Worm (Caenorhabditis elegans) whole organism, L1 larva: Measurements from ENCODE around the gene ced-11.

Experiments
- C16A3.4 ChIP-seq: fragments of 150-350 bp; optimal IDR thresholded peaks from 2 replicates; lab custom pipeline; 2014; ENCODE audit warnings: missing biosample characterization, missing genetic modification characterization
- C34B4.2 ChIP-seq: sonication (generic microtip); optimal IDR thresholded peaks from 2 replicates; lab custom pipeline; 2017; ENCODE audit warnings: mild to moderate bottlenecking, missing genetic modification characterization, missing compliant biosample characterization
- F16B12.6 ChIP-seq: fragments of 150-350 bp; optimal IDR thresholded peaks from 2 replicates; lab custom pipeline; 2014; ENCODE audit warnings: missing biosample characterization, missing genetic modification characterization
- ceh-90 ChIP-seq: sonication (generic microtip); optimal IDR thresholded peaks from 2 replicates; lab custom pipeline; 2016; ENCODE audit warnings: missing genetic modification characterization, missing compliant biosample characterization
- ces-1 ChIP-seq: fragments of 150-350 bp; optimal IDR thresholded peaks from 2 replicates; lab custom pipeline; 2014; ENCODE audit warnings: missing biosample characterization, missing genetic modification reagents, missing genetic modification characterization
- dpl-1 ChIP-seq, 3 experiments: fragments of 150-350 bp in 2 of 3; sonication (generic microtip) in 1 of 3; optimal IDR thresholded peaks; 2 replicates each; lab custom pipeline; 2014 to 2017; ENCODE audit warnings: missing biosample characterization in 3 of 3, missing genetic modification characterization in 3 of 3, missing genetic modification reagents in 3 of 3
- dsc-1 ChIP-seq: sonication (generic microtip); optimal IDR thresholded peaks from 2 replicates; lab custom pipeline; 2016; ENCODE audit warnings: mild to moderate bottlenecking, missing genetic modification characterization, missing compliant biosample characterization
- efl-3 ChIP-seq: fragments of 200-800 bp; sonication (Bioruptor generic); optimal IDR thresholded peaks from 2 replicates; lab custom pipeline; 2018; ENCODE audit warnings: mild to moderate bottlenecking, missing genetic modification characterization, missing compliant biosample characterization
- elt-3 ChIP-seq, 6 experiments: fragments of 150-350 bp in 1 of 6; sonication (generic microtip); optimal IDR thresholded peaks; 2 replicates each; lab custom pipeline; 2017 to 2018; ENCODE audit warnings: missing biosample characterization in 6 of 6, missing genetic modification characterization in 6 of 6, inconsistent platforms in 1 of 6
- fkh-4 ChIP-seq: sonication (generic microtip); optimal IDR thresholded peaks from 2 replicates; lab custom pipeline; 2016; ENCODE audit warnings: missing compliant biosample characterization, missing genetic modification characterization, borderline replicate concordance
- fos-1 ChIP-seq: fragments of 150-350 bp; optimal IDR thresholded peaks from 2 replicates; lab custom pipeline; 2014; ENCODE audit warnings: missing biosample characterization, missing genetic modification characterization
- grh-1 ChIP-seq: fragments of 200-800 bp; sonication (Bioruptor generic); IDR thresholded peaks from 2 replicates; pipeline ENCODE4 v1.3.6; 2022; ENCODE audit warnings: missing genetic modification reagents, missing genetic modification characterization, missing compliant biosample characterization
- hpl-2 ChIP-seq: fragments of 150-350 bp; optimal IDR thresholded peaks from 2 replicates; lab custom pipeline; 2014; ENCODE audit warnings: missing biosample characterization, missing genetic modification reagents, missing genetic modification characterization
- irx-1 ChIP-seq: sonication (generic microtip); optimal IDR thresholded peaks from 2 replicates; lab custom pipeline; 2016; ENCODE audit warnings: missing genetic modification characterization, missing compliant biosample characterization
- lin-14 ChIP-seq: fragments of 200-800 bp; sonication (Bioruptor generic); optimal IDR thresholded peaks from 2 replicates; lab custom pipeline; 2018; ENCODE audit warnings: mild to moderate bottlenecking, missing genetic modification characterization, moderate library complexity, missing compliant biosample characterization
- lin-35 ChIP-seq, 2 experiments: fragments of 150-350 bp; optimal IDR thresholded peaks; 2 replicates each; lab custom pipeline; 2014; ENCODE audit warnings: missing biosample characterization in 2 of 2, missing genetic modification characterization in 2 of 2, missing genetic modification reagents in 2 of 2
- lin-39 ChIP-seq: fragments of 150-350 bp; optimal IDR thresholded peaks from 2 replicates; lab custom pipeline; 2014; ENCODE audit warnings: missing biosample characterization, missing genetic modification reagents, missing genetic modification characterization
- lsy-2 ChIP-seq, 2 experiments: fragments of 150-350 bp; optimal IDR thresholded peaks; 2 replicates each; lab custom pipeline; 2014; ENCODE audit warnings: missing biosample characterization in 2 of 2, missing genetic modification characterization in 2 of 2
- mdl-1 ChIP-seq, 2 experiments: fragments of 150-350 bp; optimal IDR thresholded peaks; 2 replicates each; lab custom pipeline; 2014 to 2017; ENCODE audit warnings: missing biosample characterization in 2 of 2, missing genetic modification characterization in 2 of 2, inconsistent platforms in 1 of 2
- mep-1 ChIP-seq: fragments of 150-350 bp; optimal IDR thresholded peaks from 2 replicates; lab custom pipeline; 2014; ENCODE audit warnings: missing biosample characterization, missing genetic modification characterization
- nhr-12 ChIP-seq: sonication (generic microtip); optimal IDR thresholded peaks from 2 replicates; lab custom pipeline; 2017; ENCODE audit warnings: missing biosample characterization, missing genetic modification characterization
- nhr-19 ChIP-seq: fragments of 200-800 bp; sonication (Bioruptor generic); conservative IDR thresholded peaks from 2 replicates; pipeline ENCODE4 v1.3.6; 2022; ENCODE audit warnings: missing genetic modification characterization, missing compliant biosample characterization
- nhr-20 ChIP-seq: sonication (generic microtip); optimal IDR thresholded peaks from 2 replicates; lab custom pipeline; 2016; ENCODE audit warnings: mild to moderate bottlenecking, missing genetic modification characterization, missing compliant biosample characterization
- nhr-28 ChIP-seq: fragments of 150-350 bp; optimal IDR thresholded peaks from 2 replicates; lab custom pipeline; 2014; ENCODE audit warnings: missing biosample characterization, missing genetic modification characterization
- nhr-47 ChIP-seq: sonication (generic microtip); optimal IDR thresholded peaks from 2 replicates; lab custom pipeline; 2016; ENCODE audit warnings: mild to moderate bottlenecking, missing genetic modification characterization, moderate library complexity, missing compliant biosample characterization
- nhr-71 ChIP-seq: sonication (generic microtip); optimal IDR thresholded peaks from 2 replicates; lab custom pipeline; 2016; ENCODE audit warnings: mild to moderate bottlenecking, missing genetic modification characterization, moderate library complexity, missing compliant biosample characterization
- nhr-76 ChIP-seq: sonication (generic microtip); optimal IDR thresholded peaks from 2 replicates; lab custom pipeline; 2017; ENCODE audit warnings: missing biosample characterization, missing genetic modification characterization
- nhr-77 ChIP-seq: fragments of 150-350 bp; optimal IDR thresholded peaks from 2 replicates; lab custom pipeline; 2014; ENCODE audit warnings: missing biosample characterization, missing genetic modification characterization
- nhr-85 ChIP-seq: sonication (generic microtip); peaks from one replicate; lab custom pipeline; 2016; ENCODE audit warnings: missing genetic modification characterization, inconsistent platforms, missing compliant biosample characterization
- pag-3 ChIP-seq: sonication (generic microtip); optimal IDR thresholded peaks from 2 replicates; lab custom pipeline; 2017; ENCODE audit warnings: missing genetic modification characterization, mild to moderate bottlenecking, missing compliant biosample characterization, antibody characterized with exemption, borderline replicate concordance; ENCODE audit not compliant: insufficient read depth
- pax-3 ChIP-seq: fragments of 200-800 bp; sonication (Bioruptor generic); optimal IDR thresholded peaks from 2 replicates; lab custom pipeline; 2018; ENCODE audit warnings: mild to moderate bottlenecking, missing genetic modification characterization, moderate library complexity, missing compliant biosample characterization
- pqm-1 ChIP-seq: sonication (generic microtip); optimal IDR thresholded peaks from 3 replicates; lab custom pipeline; 2017; ENCODE audit warnings: missing biosample characterization, missing genetic modification characterization
- rnt-1 ChIP-seq: sonication (generic microtip); optimal IDR thresholded peaks from 2 replicates; lab custom pipeline; 2016; ENCODE audit warnings: mild to moderate bottlenecking, missing genetic modification characterization, moderate library complexity, missing compliant biosample characterization
- skn-1 ChIP-seq: fragments of 150-350 bp; optimal IDR thresholded peaks from 2 replicates; lab custom pipeline; 2014; ENCODE audit warnings: missing biosample characterization, missing genetic modification characterization
- snu-23 ChIP-seq: sonication (generic microtip); optimal IDR thresholded peaks from 2 replicates; lab custom pipeline; 2016; ENCODE audit warnings: missing genetic modification characterization, missing compliant biosample characterization
- tlp-1 ChIP-seq: fragments of 150-350 bp; optimal IDR thresholded peaks from 2 replicates; lab custom pipeline; 2014; ENCODE audit warnings: missing biosample characterization, missing genetic modification characterization
- unc-130 ChIP-seq: fragments of 150-350 bp; optimal IDR thresholded peaks from 2 replicates; lab custom pipeline; 2017; ENCODE audit warnings: missing biosample characterization, missing genetic modification characterization, inconsistent platforms
- unc-30 ChIP-seq: sonication (generic microtip); optimal IDR thresholded peaks from 2 replicates; lab custom pipeline; 2017; ENCODE audit warnings: missing biosample characterization, missing genetic modification characterization
- vab-15 ChIP-seq: sonication (generic microtip); optimal IDR thresholded peaks from 2 replicates; lab custom pipeline; 2017; ENCODE audit warnings: missing genotype, mild to moderate bottlenecking, missing genetic modification characterization, missing compliant biosample characterization
- zag-1 ChIP-seq: fragments of 150-350 bp; optimal IDR thresholded peaks from 2 replicates; lab custom pipeline; 2014; ENCODE audit warnings: missing biosample characterization, missing genetic modification characterization
- zip-4 ChIP-seq: fragments of 200-800 bp; sonication (Bioruptor generic); optimal IDR thresholded peaks from 2 replicates; lab custom pipeline; 2018; ENCODE audit warnings: mild to moderate bottlenecking, missing genetic modification characterization, moderate library complexity, missing compliant biosample characterization
- ztf-11 ChIP-seq, 2 experiments: sonication (generic microtip); optimal IDR thresholded peaks; 2 replicates each; lab custom pipeline; 2016 to 2017; ENCODE audit warnings: missing genetic modification characterization in 2 of 2, missing biosample characterization in 1 of 2, missing compliant biosample characterization in 1 of 2
- ztf-4 ChIP-seq: fragments of 150-350 bp; optimal IDR thresholded peaks from 2 replicates; lab custom pipeline; 2014; ENCODE audit warnings: missing biosample characterization, missing genetic modification characterization

ced-11 gene

ce11 chrIII:9145765-9146164 is 26.4 kb downstream of the ced-11 start, which contains the start of gene ZK512.8:
ZK512.8 (plus strand) TSS chrIII:9146065.
- TF ChIP-seq F16B12.6 (tag; lab: Kevin White, UChicago): no peak
- TF ChIP-seq nhr-28 (tag; lab: Kevin White, UChicago): no peak
- TF ChIP-seq efl-3: no peak
- no peak for TF ChIP-seq pqm-1 (tag; lab: Kevin White, UChicago)
- no peak for TF ChIP-seq nhr-71 (tag; lab: Kevin White, UChicago)
- no peak for TF ChIP-seq mdl-1 (tag; optimal IDR thresholded peaks at IDR 0.05; lab: Kevin White, UChicago)
- no peak for TF ChIP-seq fos-1 (tag; lab: Kevin White, UChicago)

ce11 chrIII:9149132-9149531 is 29.8 kb downstream of the ced-11 start:
- no peak for TF ChIP-seq vab-15 (tag; lab: Kevin White, UChicago)
- no peak for TF ChIP-seq nhr-20 (tag; lab: Kevin White, UChicago)
- TF ChIP-seq, all 84 proteins: peak for 0

- TF ChIP-seq ztf-4 (no peak), nhr-19 (GFP tag; lab: Robert Waterston, UW) (peak; percentile 22; the same call in 1 of the 2 replicates), lin-35 (GFP tag; optimal IDR thresholded peaks at IDR 0.05; lab: Kevin White, UChicago) (no peak), nhr-76 (tag; lab: Kevin White, UChicago) (no peak), unc-130 (no peak), nhr-20 (tag; lab: Kevin White, UChicago) (peak; percentile 25), nhr-85 (tag; lab: Kevin White, UChicago) (no peak), ztf-11 (tag; optimal IDR thresholded peaks at IDR 0.05; lab: Kevin White, UChicago) (no peak), fkh-4 (tag; lab: Kevin White, UChicago) (peak; percentile 1), dpl-1 (GFP tag; optimal IDR thresholded peaks at IDR 0.05; lab: Kevin White, UChicago) (peak in 1 of 3 experiments; percentile 2), pag-3 (tag; lab: Kevin White, UChicago) (peak; percentile 89), nhr-12 (no peak), zag-1 (tag; lab: Kevin White, UChicago) (no peak), dsc-1 (tag; lab: Kevin White, UChicago) (no peak), nhr-47 (tag; lab: Kevin White, UChicago) (no peak), grh-1 (GFP tag; lab: Robert Waterston, UW) (no peak), nhr-71 (tag; lab: Kevin White, UChicago) (peak; percentile 55), zip-4 (GFP tag; lab: Kevin White, UChicago) (no peak), ceh-90 (tag; lab: Kevin White, UChicago) (no peak), unc-30 (tag; lab: Kevin White, UChicago) (no peak), lin-39 (peak; percentile 4), rnt-1 (peak; percentile 64), pax-3 (tag; lab: Kevin White, UChicago) (no peak), hpl-2 (GFP tag; lab: Kevin White, UChicago) (no peak), snu-23 (peak; percentile 29), elt-3 (tag; optimal IDR thresholded peaks at IDR 0.05; lab: Kevin White, UChicago) (no peak), ces-1 (GFP tag; lab: Kevin White, UChicago) (no peak), mdl-1 (tag; optimal IDR thresholded peaks at IDR 0.05; lab: Kevin White, UChicago) (peak in 1 of 2 experiments; percentile 16), skn-1 (tag; lab: Kevin White, UChicago) (no peak), C34B4.2 (tag; lab: Kevin White, UChicago) (no peak), C16A3.4 (tag; lab: Kevin White, UChicago) (peak; percentile 11), tlp-1 (tag; lab: Kevin White, UChicago) (no peak), mep-1 (peak; percentile 40), nhr-77 (no peak), lin-14 (GFP tag; lab: Kevin White, UChicago) (peak; percentile 82), irx-1 (tag; lab: Kevin White, UChicago) (no peak), lsy-2 (tag; optimal IDR thresholded peaks at IDR 0.05; lab: Kevin White, UChicago) (peak; percentile 6 to 52)
Observed at ce11 chrIII:9151782-9152181, 32.4 kb downstream of the ced-11 start.
